Fruit fly (Drosophila melanogaster): Measurements from ENCODE around the gene lds.
A peak's percentile ranks its signal among the peaks of the same experiment; 100 is the strongest.

The lds gene

DNA sequence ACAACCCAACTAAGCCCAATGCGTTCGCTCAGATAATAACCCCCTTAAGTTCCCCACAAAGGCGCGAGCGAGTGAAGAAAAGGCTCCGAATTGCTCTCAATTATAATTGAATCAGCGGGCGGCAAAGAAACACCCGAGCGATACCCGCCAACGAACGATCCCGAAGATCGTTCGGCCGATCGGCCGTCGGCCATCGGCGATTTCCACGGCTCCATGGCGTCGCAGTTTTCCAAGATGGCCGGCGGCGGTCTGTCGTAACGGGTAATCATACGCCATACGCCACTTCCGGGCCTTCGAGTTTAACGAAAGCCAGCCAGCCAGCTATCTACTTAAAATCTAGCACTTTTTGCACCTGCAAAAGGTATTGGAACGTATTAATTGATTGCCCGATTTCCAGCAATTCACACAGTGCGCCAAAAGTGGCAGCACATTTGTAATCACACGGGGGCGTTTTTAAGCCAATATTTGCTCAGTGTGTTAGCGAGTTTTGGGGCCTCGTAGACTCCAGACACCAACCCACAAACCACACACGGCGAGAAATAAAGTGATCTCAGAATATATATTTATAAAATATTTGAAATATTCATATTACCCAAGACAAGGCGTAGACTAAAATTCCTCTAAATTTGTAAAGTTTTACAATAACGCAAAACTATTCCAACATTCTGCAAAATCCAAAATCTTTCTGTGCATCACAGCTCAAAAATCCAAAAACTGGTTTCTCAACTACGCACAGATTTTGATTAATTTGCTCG is 27.8 kb upstream of the lds start:
- TF ChIP-seq fd96Ca (GFP tag; IDR thresholded peaks at IDR 0.05) (peak; percentile 84), gl (tag; optimal IDR thresholded peaks at IDR 0.05) (no peak), CG10348 (GFP tag; IDR thresholded peaks at IDR 0.05) (no peak), rn (GFP tag; IDR thresholded peaks at IDR 0.05) (peak; percentile 61; the same call in 1 of the 2 replicates), CG9948 (tag; optimal IDR thresholded peaks at IDR 0.05) (no peak), CG8301 (tag; optimal IDR thresholded peaks at IDR 0.05) (peak; percentile 1), CG12605 (GFP tag; IDR thresholded peaks at IDR 0.05) (peak; percentile 71), Pif1B (GFP tag; optimal IDR thresholded peaks at IDR 0.05) (peak; percentile 62), D1 (tag; optimal IDR thresholded peaks at IDR 0.05) (no peak), Snoo (tag; optimal IDR thresholded peaks at IDR 0.05) (peak; percentile 11), CG8159 (tag; optimal IDR thresholded peaks at IDR 0.05) (peak; percentile 3), CG17806 (tag; optimal IDR thresholded peaks at IDR 0.05) (peak; percentile 27), CG15710 (tag; optimal IDR thresholded peaks at IDR 0.05) (peak; percentile 1), CG4496 (GFP tag; IDR thresholded peaks at IDR 0.05) (peak; percentile 87), CG34367 (tag; optimal IDR thresholded peaks at IDR 0.05) (no peak), CG14655 (GFP tag; optimal IDR thresholded peaks at IDR 0.05) (peak; percentile 39), Pif1A (GFP tag; optimal IDR thresholded peaks at IDR 0.05) (peak; percentile 53), EcR (GFP tag; optimal IDR thresholded peaks at IDR 0.05) (no peak), CG13204 (GFP tag; optimal IDR thresholded peaks at IDR 0.05) (peak; percentile 17), CG32121 (GFP tag; IDR thresholded peaks at IDR 0.05) (peak; percentile 88), Ets98B (GFP tag; IDR thresholded peaks at IDR 0.05) (peak; percentile 79)

DNA sequence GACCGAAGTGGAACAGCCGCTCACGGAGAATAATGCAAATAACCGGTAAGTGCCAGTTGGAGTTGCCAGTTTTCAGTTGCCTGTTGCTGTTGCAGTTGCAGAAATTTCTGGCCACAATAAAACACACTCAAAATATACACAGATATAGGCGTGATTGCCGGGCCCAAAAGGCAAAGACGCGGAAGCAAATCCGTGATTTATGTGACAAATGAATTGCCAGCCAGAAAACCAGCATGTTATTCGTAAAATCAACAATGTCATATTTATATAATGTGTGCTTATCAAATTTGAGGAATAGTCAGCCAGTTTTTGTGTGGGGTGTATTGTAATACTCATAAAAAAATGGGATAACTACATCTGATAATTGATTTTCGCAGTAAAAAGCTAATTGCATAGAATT is 25.6 kb upstream of the lds start:
- TF ChIP-seq CG32121 (GFP tag; IDR thresholded peaks at IDR 0.05) = no peak
- no peak for TF ChIP-seq CG34367 (tag; optimal IDR thresholded peaks at IDR 0.05)
- TF ChIP-seq fd96Ca (GFP tag; IDR thresholded peaks at IDR 0.05) = 0 out of 3 replicates have a peak, but pooled peaks have one; percentile 42
- TF ChIP-seq gl (tag; optimal IDR thresholded peaks at IDR 0.05) = no peak
- no peak for TF ChIP-seq Pif1B (GFP tag; optimal IDR thresholded peaks at IDR 0.05)
- peak; percentile 18 for TF ChIP-seq CG14655 (GFP tag; optimal IDR thresholded peaks at IDR 0.05)

DNA sequence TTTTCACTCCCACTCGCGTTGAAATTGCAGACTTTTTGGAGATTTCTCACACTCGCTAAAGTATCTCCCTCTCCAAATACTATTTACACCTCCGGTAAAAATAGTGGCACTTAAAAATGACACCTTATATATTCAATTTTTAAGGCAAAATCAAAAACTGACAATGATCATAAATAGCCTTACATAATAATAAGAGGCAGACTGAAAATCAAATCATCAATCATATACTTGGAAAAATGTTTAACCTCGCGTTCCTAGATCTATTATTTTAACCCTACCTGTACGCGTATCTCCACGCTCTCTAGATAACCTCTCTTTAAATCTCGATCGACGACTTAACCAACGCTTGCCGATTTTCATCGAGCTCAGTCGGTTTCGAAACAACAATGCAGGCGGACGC is 24.8 kb upstream of the lds start:
- TF ChIP-seq CG34367 (tag; optimal IDR thresholded peaks at IDR 0.05) (no peak), Pif1A (GFP tag; optimal IDR thresholded peaks at IDR 0.05) (peak; percentile 83), CG13204 (GFP tag; optimal IDR thresholded peaks at IDR 0.05) (no peak), CG10348 (GFP tag; IDR thresholded peaks at IDR 0.05) (peak; percentile 66), fd96Ca (GFP tag; IDR thresholded peaks at IDR 0.05) (peak; percentile 80; the same call in 2 of the 3 replicates), gl (tag; optimal IDR thresholded peaks at IDR 0.05) (peak; percentile 82), CG8301 (tag; optimal IDR thresholded peaks at IDR 0.05) (peak; percentile 94), EcR (GFP tag; optimal IDR thresholded peaks at IDR 0.05) (no peak), CG17806 (tag; optimal IDR thresholded peaks at IDR 0.05) (peak; percentile 91), D1 (tag; optimal IDR thresholded peaks at IDR 0.05) (peak; percentile 80), CG8159 (tag; optimal IDR thresholded peaks at IDR 0.05) (peak; percentile 91), CG9948 (tag; optimal IDR thresholded peaks at IDR 0.05) (peak; percentile 86), CG15710 (tag; optimal IDR thresholded peaks at IDR 0.05) (peak; percentile 91), CG12605 (GFP tag; IDR thresholded peaks at IDR 0.05) (peak; percentile 94; the same call in 1 of the 2 replicates), CG32121 (GFP tag; IDR thresholded peaks at IDR 0.05) (peak; percentile 95), CG4496 (GFP tag; IDR thresholded peaks at IDR 0.05) (peak; percentile 95), Pif1B (GFP tag; optimal IDR thresholded peaks at IDR 0.05) (peak; percentile 84), CG14655 (GFP tag; optimal IDR thresholded peaks at IDR 0.05) (no peak), Snoo (tag; optimal IDR thresholded peaks at IDR 0.05) (no peak), rn (GFP tag; IDR thresholded peaks at IDR 0.05) (peak; percentile 83), Ets98B (GFP tag; IDR thresholded peaks at IDR 0.05) (peak; percentile 95)

DNA sequence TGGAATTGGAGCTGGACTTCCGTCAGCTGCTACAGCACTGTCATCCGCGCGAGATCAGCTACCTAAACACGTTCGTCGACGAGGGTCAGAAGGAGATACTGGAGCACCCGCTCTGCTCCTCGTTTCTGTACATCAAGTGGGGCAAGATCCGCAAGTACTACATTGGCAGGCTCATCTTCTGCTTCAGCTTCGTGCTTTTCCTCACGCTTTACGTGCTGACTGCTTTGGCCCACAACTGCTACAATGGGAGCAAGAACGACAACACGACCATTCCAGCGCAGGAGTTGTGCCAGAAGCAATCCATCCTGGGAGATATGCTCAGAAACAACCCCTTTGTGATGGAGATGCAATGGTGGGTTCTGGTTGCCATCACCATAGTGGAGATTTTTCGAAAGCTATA is 21.0 kb upstream of the lds start:
- no peak for TF ChIP-seq CG13204 (GFP tag; optimal IDR thresholded peaks at IDR 0.05)
- TF ChIP-seq EcR (GFP tag; optimal IDR thresholded peaks at IDR 0.05) = no peak
- no peak for TF ChIP-seq CG8301 (tag; optimal IDR thresholded peaks at IDR 0.05)
- TF ChIP-seq CG32121 (GFP tag; IDR thresholded peaks at IDR 0.05) = no peak
- no peak for TF ChIP-seq CG34367 (tag; optimal IDR thresholded peaks at IDR 0.05)
- TF ChIP-seq CG15710 (tag; optimal IDR thresholded peaks at IDR 0.05) = no peak
- TF ChIP-seq Pif1A (GFP tag; optimal IDR thresholded peaks at IDR 0.05) = no peak
- no peak for TF ChIP-seq CG10348 (GFP tag; IDR thresholded peaks at IDR 0.05)
- no peak for TF ChIP-seq Pif1B (GFP tag; optimal IDR thresholded peaks at IDR 0.05)
- TF ChIP-seq fd96Ca (GFP tag; IDR thresholded peaks at IDR 0.05) = no peak
- TF ChIP-seq CG8159 (tag; optimal IDR thresholded peaks at IDR 0.05) = no peak
- TF ChIP-seq Ets98B (GFP tag; IDR thresholded peaks at IDR 0.05) = no peak
- no peak for TF ChIP-seq CG4496 (GFP tag; IDR thresholded peaks at IDR 0.05)

DNA sequence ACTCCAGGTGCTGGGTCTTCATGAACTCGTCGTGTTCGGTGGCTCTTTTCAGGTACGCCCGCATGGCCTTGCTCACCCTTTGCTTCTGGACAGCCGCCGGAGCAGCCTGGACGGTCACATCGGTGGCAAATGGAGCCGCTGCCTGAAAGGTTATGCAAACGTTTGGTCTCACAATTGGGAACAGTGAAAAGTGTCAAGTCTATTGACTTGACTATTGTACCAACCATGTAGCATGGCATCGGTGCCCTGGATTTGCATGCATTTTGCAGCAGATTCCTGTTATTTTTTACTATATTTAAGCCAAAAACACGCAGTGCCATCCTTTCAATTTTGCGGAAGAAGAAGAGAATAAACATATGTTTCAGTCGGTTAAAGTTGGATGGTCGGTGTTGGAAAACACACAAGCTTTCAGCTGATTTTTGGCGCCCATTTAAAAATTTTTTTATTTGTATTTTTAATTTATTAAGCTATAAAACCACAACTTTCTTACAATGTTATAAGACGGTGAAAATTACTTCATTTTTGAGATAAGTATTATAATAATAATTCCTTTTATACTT is 17.8 kb upstream of the lds start, which contains the start of gene mRpS9:
Gene mRpS9, minus strand, starts transcription at position 355 of the 560 bp plus-strand sequence.
- no peak for TF ChIP-seq CG13204 (GFP tag; optimal IDR thresholded peaks at IDR 0.05)
- TF ChIP-seq CG14655 (GFP tag; optimal IDR thresholded peaks at IDR 0.05) = no peak
- TF ChIP-seq CG10348 (GFP tag; IDR thresholded peaks at IDR 0.05) = no peak
- TF ChIP-seq CG34367 (tag; optimal IDR thresholded peaks at IDR 0.05) = no peak
- TF ChIP-seq EcR (GFP tag; optimal IDR thresholded peaks at IDR 0.05) = no peak
- TF ChIP-seq CG4496 (GFP tag; IDR thresholded peaks at IDR 0.05) = no peak
- TF ChIP-seq D1 (tag; optimal IDR thresholded peaks at IDR 0.05) = no peak
- TF ChIP-seq Pif1A (GFP tag; optimal IDR thresholded peaks at IDR 0.05) = no peak
- TF ChIP-seq fd96Ca (GFP tag; IDR thresholded peaks at IDR 0.05) = no peak
- no peak for TF ChIP-seq Pif1B (GFP tag; optimal IDR thresholded peaks at IDR 0.05)
- TF ChIP-seq Snoo (tag; optimal IDR thresholded peaks at IDR 0.05) = no peak
